Worm (Caenorhabditis elegans) whole organism, L4 larva: ENCODE results near the gene gly-12.
A peak's percentile ranks its signal among the peaks of the same experiment; 100 is the strongest.

Source experiments
- D1046.2 ChIP-seq: fragments of 200-800 bp; sonication (Bioruptor generic); IDR thresholded peaks from 2 replicates; pipeline ENCODE4 v1.3.6; 2022; ENCODE audit warnings: missing genetic modification characterization, missing compliant biosample characterization
- F26F4.8 ChIP-seq: fragments of 200-800 bp; sonication (Bioruptor generic); conservative IDR thresholded peaks from 2 replicates; pipeline ENCODE4 v1.3.6; 2022; ENCODE audit warnings: missing genetic modification characterization, missing compliant biosample characterization
- F37D6.2 ChIP-seq: sonication (generic microtip); optimal IDR thresholded peaks from 2 replicates; lab custom pipeline; 2016; ENCODE audit warnings: mild to moderate bottlenecking, missing genetic modification characterization, missing compliant biosample characterization
- R02D3.7 ChIP-seq: fragments of 150-350 bp; sonication (generic microtip); optimal IDR thresholded peaks from 3 replicates; lab custom pipeline; 2014; ENCODE audit warnings: missing biosample characterization, missing genetic modification characterization
- T20F7.1 ChIP-seq: fragments of 200-800 bp; sonication (Bioruptor generic); optimal IDR thresholded peaks from 2 replicates; lab custom pipeline; 2018; ENCODE audit warnings: mild to moderate bottlenecking, missing genetic modification characterization, missing compliant biosample characterization
- T26A8.4 ChIP-seq: fragments of 200-800 bp; sonication (Bioruptor generic); IDR thresholded peaks from 2 replicates; pipeline ENCODE4 v1.3.6; 2022; ENCODE audit warnings: missing genetic modification characterization, missing compliant biosample characterization
- Y48G9A.11 ChIP-seq: fragments of 200-800 bp; sonication (Bioruptor generic); IDR thresholded peaks from 2 replicates; pipeline ENCODE4 v1.3.6; 2022; ENCODE audit warnings: missing genetic modification reagents, missing genetic modification characterization, missing compliant biosample characterization
- Y5F2A.4 ChIP-seq: fragments of 200-800 bp; sonication (Bioruptor generic); optimal IDR thresholded peaks from 2 replicates; lab custom pipeline; 2018; ENCODE audit warnings: mild to moderate bottlenecking, missing genetic modification characterization, missing compliant biosample characterization
- aha-1 ChIP-seq: fragments of 150-350 bp; peaks from one replicate; lab custom pipeline; 2014; ENCODE audit warnings: missing biosample characterization, missing genetic modification characterization
- aly-2 ChIP-seq: sonication (generic microtip); optimal IDR thresholded peaks from 2 replicates; lab custom pipeline; 2018; ENCODE audit warnings: missing biosample characterization, missing genetic modification characterization
- ceh-28 ChIP-seq: fragments of 150-350 bp; optimal IDR thresholded peaks from 2 replicates; lab custom pipeline; 2014; ENCODE audit warnings: missing biosample characterization, missing genetic modification reagents, missing genetic modification characterization
- ceh-44 ChIP-seq: fragments of 200-800 bp; sonication (Bioruptor generic); IDR thresholded peaks from 2 replicates; pipeline ENCODE4 v1.3.6; 2022; ENCODE audit warnings: missing genetic modification reagents, missing genetic modification characterization, missing compliant biosample characterization
- ces-1 ChIP-seq: fragments of 150-350 bp; sonication (generic microtip); optimal IDR thresholded peaks from 4 replicates; lab custom pipeline; 2014; ENCODE audit warnings: missing biosample characterization, missing genetic modification reagents, missing genetic modification characterization
- daf-16 ChIP-seq, 3 experiments: sonication (generic microtip); optimal IDR thresholded peaks; 2 replicates each; lab custom pipeline; 2016 to 2017; ENCODE audit warnings: missing genetic modification characterization in 3 of 3, missing genetic modification reagents in 3 of 3, mild to moderate bottlenecking in 2 of 3, missing compliant biosample characterization in 2 of 3, missing biosample characterization in 1 of 3, moderate library complexity in 1 of 3
- daf-19 ChIP-seq: fragments of 200-800 bp; sonication (Bioruptor generic); conservative IDR thresholded peaks from 2 replicates; pipeline ENCODE4 v1.3.6; 2022; ENCODE audit warnings: missing genetic modification characterization, missing compliant biosample characterization
- daf-8 ChIP-seq: fragments of 200-800 bp; sonication (Bioruptor generic); IDR thresholded peaks from 2 replicates; pipeline ENCODE4 v1.3.6; 2022; ENCODE audit warnings: missing genetic modification characterization, missing compliant biosample characterization
- dmd-9 ChIP-seq: fragments of 200-800 bp; sonication (Bioruptor generic); IDR thresholded peaks from 2 replicates; pipeline ENCODE4 v1.3.6; 2022; ENCODE audit warnings: missing genetic modification reagents, missing genetic modification characterization, missing compliant biosample characterization
- duxl-1 ChIP-seq: sonication (generic microtip); optimal IDR thresholded peaks from 2 replicates; lab custom pipeline; 2016; ENCODE audit warnings: mild to moderate bottlenecking, missing genetic modification characterization, moderate library complexity, missing compliant biosample characterization; ENCODE audit not compliant: poor library complexity
- dve-1 ChIP-seq: sonication (generic microtip); optimal IDR thresholded peaks from 2 replicates; lab custom pipeline; 2017; ENCODE audit warnings: antibody characterized with exemption, mild to moderate bottlenecking, missing genetic modification characterization, missing compliant biosample characterization; ENCODE audit not compliant: insufficient read depth
- hif-1 ChIP-seq, 2 experiments: sonication (generic microtip); optimal IDR thresholded peaks; 2 replicates each; lab custom pipeline; 2016 to 2017; ENCODE audit warnings: missing compliant biosample characterization in 2 of 2, missing genetic modification characterization in 2 of 2, missing genetic modification reagents in 2 of 2, missing genotype in 2 of 2, mild to moderate bottlenecking in 1 of 2
- hlh-11 ChIP-seq: fragments of 200-800 bp; sonication (Bioruptor generic); optimal IDR thresholded peaks from 2 replicates; lab custom pipeline; 2018; ENCODE audit warnings: mild to moderate bottlenecking, missing genetic modification characterization, missing compliant biosample characterization
- hlh-30 ChIP-seq: sonication (generic microtip); optimal IDR thresholded peaks from 2 replicates; lab custom pipeline; 2017; ENCODE audit warnings: antibody characterized with exemption, mild to moderate bottlenecking, missing genetic modification characterization, missing compliant biosample characterization; ENCODE audit not compliant: insufficient read depth
- lim-7 ChIP-seq: fragments of 200-800 bp; sonication (Bioruptor generic); IDR thresholded peaks from 2 replicates; pipeline ENCODE4 v1.3.6; 2022; ENCODE audit warnings: missing genetic modification characterization, missing compliant biosample characterization
- lin-1 ChIP-seq: fragments of 200-800 bp; sonication (Bioruptor generic); IDR thresholded peaks from 2 replicates; pipeline ENCODE4 v1.3.6; 2022; ENCODE audit warnings: missing genetic modification reagents, missing genetic modification characterization, missing compliant biosample characterization
- lin-38 ChIP-seq: fragments of 200-800 bp; sonication (Bioruptor generic); IDR thresholded peaks from 2 replicates; pipeline ENCODE4 v1.3.6; 2022; ENCODE audit warnings: missing genetic modification reagents, missing genetic modification characterization, missing compliant biosample characterization
- lir-3 ChIP-seq: sonication (generic microtip); optimal IDR thresholded peaks from 2 replicates; lab custom pipeline; 2016; ENCODE audit warnings: mild to moderate bottlenecking, missing genetic modification characterization, missing compliant biosample characterization
- mes-2 ChIP-seq: sonication (generic microtip); optimal IDR thresholded peaks from 2 replicates; lab custom pipeline; 2016; ENCODE audit warnings: missing genotype, mild to moderate bottlenecking, missing genetic modification characterization, missing compliant biosample characterization; ENCODE audit not compliant: poor library complexity, severe bottlenecking
- mxl-3 ChIP-seq: fragments of 200-800 bp; sonication (Bioruptor generic); optimal IDR thresholded peaks from 2 replicates; lab custom pipeline; 2018; ENCODE audit warnings: mild to moderate bottlenecking, missing genetic modification characterization, missing compliant biosample characterization
- nhr-111 ChIP-seq: fragments of 200-800 bp; sonication (Bioruptor generic); optimal IDR thresholded peaks from 2 replicates; lab custom pipeline; 2018; ENCODE audit warnings: mild to moderate bottlenecking, missing genetic modification characterization, missing compliant biosample characterization
- nhr-237 ChIP-seq: sonication (generic microtip); optimal IDR thresholded peaks from 2 replicates; lab custom pipeline; 2017; ENCODE audit warnings: missing biosample characterization, missing genetic modification characterization
- nhr-25 ChIP-seq: sonication (generic microtip); optimal IDR thresholded peaks from 2 replicates; lab custom pipeline; 2017; ENCODE audit warnings: missing genetic modification characterization, mild to moderate bottlenecking, missing compliant biosample characterization, antibody characterized with exemption, moderate library complexity, borderline replicate concordance; ENCODE audit not compliant: insufficient read depth
- nhr-28 ChIP-seq: fragments of 150-350 bp; optimal IDR thresholded peaks from 2 replicates; lab custom pipeline; 2014; ENCODE audit warnings: missing biosample characterization, missing genetic modification characterization
- nhr-76 ChIP-seq: fragments of 150-350 bp; optimal IDR thresholded peaks from 2 replicates; lab custom pipeline; 2014; ENCODE audit warnings: missing biosample characterization, missing genetic modification characterization
- pha-4 ChIP-seq, 2 experiments: fragments of 150-350 bp in 1 of 2; fragments of 200-800 bp in 1 of 2; sonication (Bioruptor generic) in 1 of 2; IDR thresholded peaks in 1 of 2; optimal IDR thresholded peaks in 1 of 2; 2 replicates each; pipeline versions ENCODE4 v1.3.6 to Lab custom; 2014 to 2022; ENCODE audit warnings: missing genetic modification characterization in 2 of 2, missing genetic modification reagents in 2 of 2, missing biosample characterization in 1 of 2, missing compliant biosample characterization in 1 of 2
- php-3 ChIP-seq: fragments of 200-800 bp; sonication (Bioruptor generic); IDR thresholded peaks from 2 replicates; pipeline ENCODE4 v1.3.6; 2022; ENCODE audit warnings: missing genetic modification reagents, missing genetic modification characterization, missing compliant biosample characterization
- rbr-2 ChIP-seq: sonication (generic microtip); optimal IDR thresholded peaks from 2 replicates; lab custom pipeline; 2016; ENCODE audit warnings: missing genotype, missing genetic modification characterization, missing compliant biosample characterization
- saeg-2 ChIP-seq: fragments of 200-800 bp; sonication (Bioruptor generic); IDR thresholded peaks from 2 replicates; pipeline ENCODE4 v1.3.6; 2022; ENCODE audit warnings: missing genetic modification reagents, missing genetic modification characterization, missing compliant biosample characterization
- sdz-12 ChIP-seq: fragments of 200-800 bp; sonication (Bioruptor generic); optimal IDR thresholded peaks from 2 replicates; lab custom pipeline; 2018; ENCODE audit warnings: mild to moderate bottlenecking, missing genetic modification characterization, missing compliant biosample characterization
- skn-1 ChIP-seq: fragments of 150-350 bp; optimal IDR thresholded peaks from 2 replicates; lab custom pipeline; 2014; ENCODE audit warnings: missing biosample characterization, missing genetic modification characterization
- snpc-1.2 ChIP-seq: fragments of 200-800 bp; sonication (Bioruptor generic); IDR thresholded peaks from 2 replicates; pipeline ENCODE4 v1.3.6; 2022; ENCODE audit warnings: missing genetic modification reagents, missing genetic modification characterization, missing compliant biosample characterization
- snpc-4 ChIP-seq: fragments of 150-350 bp; optimal IDR thresholded peaks from 2 replicates; lab custom pipeline; 2014; ENCODE audit warnings: missing biosample characterization, missing genetic modification characterization
- spr-1 ChIP-seq: sonication (generic microtip); optimal IDR thresholded peaks from 2 replicates; lab custom pipeline; 2016; ENCODE audit warnings: mild to moderate bottlenecking, missing genetic modification characterization, missing compliant biosample characterization
- spr-3 ChIP-seq: fragments of 200-800 bp; sonication (Bioruptor generic); optimal IDR thresholded peaks from 2 replicates; lab custom pipeline; 2018; ENCODE audit warnings: mild to moderate bottlenecking, missing genetic modification characterization, missing compliant biosample characterization
- tag-97 ChIP-seq: fragments of 200-800 bp; sonication (Bioruptor generic); IDR thresholded peaks from 2 replicates; pipeline ENCODE4 v1.3.6; 2022; ENCODE audit warnings: missing genetic modification characterization, missing compliant biosample characterization
- tra-1 ChIP-seq: fragments of 200-800 bp; sonication (Bioruptor generic); IDR thresholded peaks from 2 replicates; pipeline ENCODE4 v1.3.6; 2022; ENCODE audit warnings: missing genetic modification reagents, missing genetic modification characterization, missing compliant biosample characterization
- unc-39 ChIP-seq: sonication (generic microtip); optimal IDR thresholded peaks from 2 replicates; lab custom pipeline; 2017; ENCODE audit warnings: missing biosample characterization, missing genetic modification characterization
- vab-7 ChIP-seq: fragments of 200-800 bp; sonication (Bioruptor generic); IDR thresholded peaks from 2 replicates; pipeline ENCODE4 v1.3.6; 2022; ENCODE audit warnings: missing genetic modification reagents, missing genetic modification characterization, missing compliant biosample characterization
- zag-1 ChIP-seq: fragments of 150-350 bp; optimal IDR thresholded peaks from 2 replicates; lab custom pipeline; 2014; ENCODE audit warnings: missing biosample characterization, missing genetic modification characterization
- zfp-2 ChIP-seq: sonication (generic microtip); optimal IDR thresholded peaks from 2 replicates; lab custom pipeline; 2016; ENCODE audit warnings: mild to moderate bottlenecking, missing genetic modification characterization, missing compliant biosample characterization
- zfp-3 ChIP-seq: fragments of 200-800 bp; sonication (Bioruptor generic); conservative IDR thresholded peaks from 2 replicates; pipeline ENCODE4 v1.3.6; 2022; ENCODE audit warnings: missing genetic modification reagents, missing genetic modification characterization, missing compliant biosample characterization

The gly-12 gene

ce11 chrX:7474968-7475433 is 10.7 kb upstream of the gly-12 start, which contains the start of gene coh-1 (continued):
- TF ChIP-seq daf-16 (GFP tag; optimal IDR thresholded peaks at IDR 0.05; lab: Kevin White, UChicago), result no peak
- no peak for TF ChIP-seq daf-16 (tag; optimal IDR thresholded peaks at IDR 0.05; lab: Kevin White, UChicago)
- TF ChIP-seq nhr-237 (tag; lab: Kevin White, UChicago), result no peak
- no peak for TF ChIP-seq mxl-3 (GFP tag; lab: Kevin White, UChicago)
- no peak for TF ChIP-seq snpc-1.2 (GFP tag; lab: Robert Waterston, UW)
- TF ChIP-seq spr-1 (tag; lab: Kevin White, UChicago), result no peak
- peak; percentile 71 for TF ChIP-seq dve-1 (tag; lab: Kevin White, UChicago)
- TF ChIP-seq snpc-4 (tag; lab: Kevin White, UChicago), result no peak
- TF ChIP-seq lin-38 (GFP tag; lab: Robert Waterston, UW), result no peak
- no peak for TF ChIP-seq lin-1 (GFP tag; lab: Robert Waterston, UW)
- TF ChIP-seq zag-1 (tag; lab: Kevin White, UChicago), result no peak
- TF ChIP-seq nhr-76, result no peak
- no peak for TF ChIP-seq aly-2 (tag; lab: Kevin White, UChicago)
- peak; percentile 66 for TF ChIP-seq mes-2 (tag; lab: Kevin White, UChicago)
- no peak for TF ChIP-seq Y48G9A.11
- TF ChIP-seq vab-7 (GFP tag; lab: Robert Waterston, UW), result no peak
- TF ChIP-seq daf-8 (GFP tag; lab: Robert Waterston, UW), result no peak
- TF ChIP-seq D1046.2, result no peak
- TF ChIP-seq aha-1 (tag; lab: Kevin White, UChicago), result peak; percentile 97
- no peak for TF ChIP-seq ces-1 (GFP tag; lab: Kevin White, UChicago)
- TF ChIP-seq zfp-2 (tag; lab: Kevin White, UChicago), result no peak
- no peak for TF ChIP-seq ceh-44 (GFP tag; lab: Robert Waterston, UW)
- TF ChIP-seq hif-1 (tag; optimal IDR thresholded peaks at IDR 0.05; lab: Kevin White, UChicago), result peak in 1 of 2 experiments; percentile 7
- TF ChIP-seq duxl-1 (tag; lab: Kevin White, UChicago), result no peak
- no peak for TF ChIP-seq pha-4 (GFP tag; IDR thresholded peaks at IDR 0.05; lab: Robert Waterston, UW)
- TF ChIP-seq pha-4 (tag; optimal IDR thresholded peaks at IDR 0.05; lab: Kevin White, UChicago), result no peak
- TF ChIP-seq unc-39 (tag; lab: Kevin White, UChicago), result no peak
- no peak for TF ChIP-seq dmd-9 (GFP tag; lab: Robert Waterston, UW)
- no peak for TF ChIP-seq ceh-28 (tag; lab: Kevin White, UChicago)
- TF ChIP-seq T26A8.4 (GFP tag; lab: Robert Waterston, UW), result no peak
- no peak for TF ChIP-seq daf-19 (GFP tag; lab: Robert Waterston, UW)
- no peak for TF ChIP-seq tag-97 (GFP tag; lab: Robert Waterston, UW)
- TF ChIP-seq skn-1 (tag; lab: Kevin White, UChicago), result no peak
- TF ChIP-seq R02D3.7 (tag; lab: Kevin White, UChicago), result no peak
- no peak for TF ChIP-seq lim-7 (GFP tag; lab: Robert Waterston, UW)
- no peak for TF ChIP-seq tra-1 (GFP tag; lab: Robert Waterston, UW)
- TF ChIP-seq lir-3 (tag; lab: Kevin White, UChicago), result no peak
- TF ChIP-seq hlh-30, result peak; percentile 32
- TF ChIP-seq nhr-25 (tag; lab: Kevin White, UChicago), result peak; percentile 45
- TF ChIP-seq saeg-2, result no peak
- peak; percentile 59 for TF ChIP-seq rbr-2 (tag; lab: Kevin White, UChicago)
- no peak for TF ChIP-seq nhr-111 (GFP tag; lab: Kevin White, UChicago)
- no peak for TF ChIP-seq spr-3
- peak; percentile 19 for TF ChIP-seq hlh-11
- TF ChIP-seq F37D6.2, result no peak
- TF ChIP-seq php-3 (GFP tag; lab: Robert Waterston, UW), result no peak
- no peak for TF ChIP-seq zfp-3 (GFP tag; lab: Robert Waterston, UW)
- TF ChIP-seq T20F7.1 (GFP tag; lab: Kevin White, UChicago), result no peak
- TF ChIP-seq nhr-28, result peak; percentile 43
- no peak for TF ChIP-seq sdz-12 (GFP tag; lab: Kevin White, UChicago)
- no peak for TF ChIP-seq F26F4.8 (GFP tag; lab: Robert Waterston, UW)
- TF ChIP-seq Y5F2A.4 (GFP tag; lab: Kevin White, UChicago), result no peak
